Worm (Caenorhabditis elegans) whole organism, late embryonic: ENCODE measurements around the gene F44A2.7.

Experiments
- fkh-10 ChIP-seq: fragments of 150-350 bp; optimal IDR thresholded peaks from 2 replicates; lab custom pipeline; 2014; ENCODE audit warnings: missing biosample characterization, missing genetic modification reagents, missing genetic modification characterization
- lin-11 ChIP-seq: fragments of 200-800 bp; sonication (Bioruptor generic); optimal IDR thresholded peaks from 2 replicates; lab custom pipeline; 2018; ENCODE audit warnings: mild to moderate bottlenecking, missing genetic modification characterization, missing compliant biosample characterization
- nhr-11 ChIP-seq: fragments of 150-350 bp; optimal IDR thresholded peaks from 2 replicates; lab custom pipeline; 2014; ENCODE audit warnings: missing biosample characterization, missing genetic modification characterization
- pqm-1 ChIP-seq: sonication (generic microtip); optimal IDR thresholded peaks from 2 replicates; lab custom pipeline; 2016; ENCODE audit warnings: missing genetic modification characterization, missing compliant biosample characterization
- ref-2 ChIP-seq: sonication (generic microtip); optimal IDR thresholded peaks from 2 replicates; lab custom pipeline; 2016; ENCODE audit warnings: missing genetic modification characterization, missing compliant biosample characterization
- unc-42 ChIP-seq: sonication (generic microtip); optimal IDR thresholded peaks from 2 replicates; lab custom pipeline; 2016; ENCODE audit warnings: missing genotype, missing genetic modification characterization, missing compliant biosample characterization

ce11 chrV:9352947-9353346 lies 31.7 kb downstream of the F44A2.7 start, which contains the start of gene srx-46:
- TF ChIP-seq ref-2 (tag; lab: Kevin White, UChicago) (no peak), fkh-10 (no peak), unc-42 (tag; lab: Kevin White, UChicago) (no peak), nhr-11 (tag; lab: Kevin White, UChicago) (no peak), pqm-1 (tag; lab: Kevin White, UChicago) (no peak), lin-11 (no peak)
